Fruit fly (Drosophila melanogaster) whole organism, embryonic: Measurements from ENCODE around the gene CG12661.
A peak's percentile ranks its signal among the peaks of the same experiment; 100 is the strongest.

Experiments used
- Atf3 ChIP-seq: fragments of 200-800 bp; sonication (Bioruptor generic); optimal IDR thresholded peaks from 3 replicates; lab custom pipeline; 2016; ENCODE audit warnings: missing biosample characterization, missing genetic modification characterization
- B-H1 ChIP-seq: fragments of 200-800 bp; sonication (Bioruptor generic); IDR thresholded peaks from 3 replicates; pipeline ENCODE4 v1.3.6; 2022; ENCODE audit warnings: missing biosample characterization, missing genetic modification characterization
- CG10565 ChIP-seq: fragments of 200-800 bp; sonication (Bioruptor generic); optimal IDR thresholded peaks from 3 replicates; lab custom pipeline; 2016; ENCODE audit warnings: missing biosample characterization, mild to moderate bottlenecking, missing genetic modification characterization
- CG12071 ChIP-seq: fragments of 200-800 bp; sonication (Bioruptor generic); optimal IDR thresholded peaks from 3 replicates; lab custom pipeline; 2018; ENCODE audit warnings: missing biosample characterization, mild to moderate bottlenecking, missing genetic modification characterization
- CG12236 ChIP-seq: fragments of 200-800 bp; sonication (Bioruptor generic); optimal IDR thresholded peaks from 2 replicates; lab custom pipeline; 2016; ENCODE audit warnings: missing biosample characterization, missing genetic modification characterization
- CG13296 ChIP-seq: fragments of 200-800 bp; sonication (Bioruptor generic); optimal IDR thresholded peaks from 3 replicates; lab custom pipeline; 2018; ENCODE audit warnings: missing biosample characterization, mild to moderate bottlenecking, missing genetic modification characterization
- CG14050 ChIP-seq: fragments of 200-800 bp; sonication (Bioruptor generic); IDR thresholded peaks from 3 replicates; pipeline ENCODE4 v1.3.6; 2022; ENCODE audit warnings: missing biosample characterization, missing genetic modification characterization
- CG14860 ChIP-seq: fragments of 200-800 bp; sonication (Bioruptor generic); IDR thresholded peaks from 3 replicates; pipeline ENCODE4 v1.3.6; 2022; ENCODE audit warnings: missing biosample characterization, missing genetic modification characterization; ENCODE audit not compliant: partially characterized antibody
- CG1602 ChIP-seq: fragments of 200-800 bp; sonication (Bioruptor generic); optimal IDR thresholded peaks from 3 replicates; lab custom pipeline; 2016; ENCODE audit warnings: missing biosample characterization, missing genetic modification characterization
- CG18764 ChIP-seq: fragments of 200-800 bp; sonication (Bioruptor generic); optimal IDR thresholded peaks from 3 replicates; lab custom pipeline; 2016; ENCODE audit warnings: missing biosample characterization, missing genetic modification characterization
- CG30431 ChIP-seq: fragments of 200-800 bp; sonication (Bioruptor generic); optimal IDR thresholded peaks from 2 replicates; lab custom pipeline; 2017; ENCODE audit warnings: missing biosample characterization, missing genetic modification characterization
- CG3281 ChIP-seq: fragments of 200-800 bp; sonication (Bioruptor generic); optimal IDR thresholded peaks from 3 replicates; lab custom pipeline; 2017; ENCODE audit warnings: missing biosample characterization, mild to moderate bottlenecking, missing genetic modification characterization
- CG4328 ChIP-seq: fragments of 200-800 bp; sonication (Bioruptor generic); optimal IDR thresholded peaks from 3 replicates; lab custom pipeline; 2017; ENCODE audit warnings: missing biosample characterization, missing genetic modification reagents, missing genetic modification characterization
- CG5245 ChIP-seq: fragments of 200-800 bp; sonication (Bioruptor generic); optimal IDR thresholded peaks from 3 replicates; lab custom pipeline; 2016; ENCODE audit warnings: missing biosample characterization, missing genetic modification characterization
- CG6654 ChIP-seq: fragments of 200-800 bp; sonication (Bioruptor generic); optimal IDR thresholded peaks from 2 replicates; lab custom pipeline; 2017; ENCODE audit warnings: missing biosample characterization, mild to moderate bottlenecking, missing genetic modification characterization
- CG7786 ChIP-seq: fragments of 200-800 bp; sonication (Bioruptor generic); optimal IDR thresholded peaks from 2 replicates; lab custom pipeline; 2016; ENCODE audit warnings: missing biosample characterization, missing genetic modification characterization
- Dfd ChIP-seq, 2 experiments: fragments of >200 bp; optimal IDR thresholded peaks; 2 replicates each; lab custom pipeline; 2017; ENCODE audit warnings: missing biosample characterization in 2 of 2, missing genetic modification characterization in 2 of 2
- Dref ChIP-seq: fragments of 200-800 bp; sonication (Bioruptor generic); IDR thresholded peaks from 2 replicates; pipeline ENCODE4 v1.3.6; 2022; ENCODE audit warnings: missing biosample characterization, missing genetic modification characterization
- HHEX ChIP-seq: fragments of 200-800 bp; sonication (Bioruptor generic); optimal IDR thresholded peaks from 3 replicates; lab custom pipeline; 2017; ENCODE audit warnings: missing biosample characterization, mild to moderate bottlenecking, missing genetic modification characterization, missing genetic modification reagents
- HmgD ChIP-seq: fragments of 200-800 bp; sonication (Bioruptor generic); optimal IDR thresholded peaks from 3 replicates; lab custom pipeline; 2016; ENCODE audit warnings: missing biosample characterization, missing genetic modification characterization
- Hr78 ChIP-seq, 2 experiments: fragments of 200-800 bp in 1 of 2; fragments of >200 bp in 1 of 2; sonication (Bioruptor generic) in 1 of 2; optimal IDR thresholded peaks; 2 replicates each; lab custom pipeline; 2017 to 2019; ENCODE audit warnings: missing biosample characterization in 2 of 2, missing genetic modification characterization in 2 of 2, mild to moderate bottlenecking in 1 of 2, moderate library complexity in 1 of 2
- Med ChIP-seq: fragments of 200-800 bp; sonication (Bioruptor generic); peaks from one replicate; lab custom pipeline; 2016; ENCODE audit warnings: missing biosample characterization, missing genetic modification characterization, mild to moderate bottlenecking, inconsistent platforms, moderate library complexity
- Meics ChIP-seq: fragments of 200-800 bp; sonication (Bioruptor generic); optimal IDR thresholded peaks from 2 replicates; lab custom pipeline; 2017; ENCODE audit warnings: missing biosample characterization, mild to moderate bottlenecking, missing genetic modification characterization
- Oli ChIP-seq: fragments of 200-800 bp; sonication (Bioruptor generic); optimal IDR thresholded peaks from 2 replicates; lab custom pipeline; 2018; ENCODE audit warnings: missing biosample characterization, mild to moderate bottlenecking, missing genetic modification characterization, moderate library complexity
- bbx ChIP-seq: fragments of 200-800 bp; sonication (Bioruptor generic); IDR thresholded peaks from 2 replicates; pipeline ENCODE4 v1.3.6; 2022; ENCODE audit warnings: missing biosample characterization, missing genetic modification characterization; ENCODE audit not compliant: partially characterized antibody
- bcd ChIP-seq: fragments of 200-800 bp; sonication (Bioruptor generic); optimal IDR thresholded peaks from 2 replicates; lab custom pipeline; 2017; ENCODE audit warnings: missing biosample characterization, mild to moderate bottlenecking, missing genetic modification characterization
- caup ChIP-seq: fragments of 200-800 bp; sonication (Bioruptor generic); optimal IDR thresholded peaks from 3 replicates; lab custom pipeline; 2017; ENCODE audit warnings: missing biosample characterization, mild to moderate bottlenecking, missing genetic modification characterization, moderate library complexity; ENCODE audit not compliant: severe bottlenecking
- chm ChIP-seq: fragments of 200-800 bp; sonication (Bioruptor generic); IDR thresholded peaks from 2 replicates; pipeline ENCODE4 v1.3.6; 2022; ENCODE audit warnings: missing biosample characterization, missing genetic modification characterization
- dati ChIP-seq: fragments of 200-800 bp; sonication (Bioruptor generic); IDR thresholded peaks from 2 replicates; pipeline ENCODE4 v1.3.6; 2022; ENCODE audit warnings: missing biosample characterization, missing genetic modification characterization
- en ChIP-seq: fragments of 200-800 bp; sonication (Bioruptor generic); optimal IDR thresholded peaks from 2 replicates; lab custom pipeline; 2016; ENCODE audit warnings: missing biosample characterization, missing genetic modification characterization
- fd64A ChIP-seq: fragments of 200-800 bp; sonication (Bioruptor generic); optimal IDR thresholded peaks from 3 replicates; lab custom pipeline; 2018; ENCODE audit warnings: missing biosample characterization, mild to moderate bottlenecking, missing genetic modification characterization
- gcm ChIP-seq: fragments of 200-800 bp; sonication (Bioruptor generic); optimal IDR thresholded peaks from 2 replicates; lab custom pipeline; 2019; ENCODE audit warnings: missing biosample characterization, mild to moderate bottlenecking, missing genetic modification characterization, moderate library complexity
- gro ChIP-seq: fragments of 200-800 bp; sonication (Bioruptor generic); optimal IDR thresholded peaks from 2 replicates; lab custom pipeline; 2016; ENCODE audit warnings: missing biosample characterization, missing genetic modification characterization
- gsb ChIP-seq: fragments of 200-800 bp; sonication (Bioruptor generic); IDR thresholded peaks from 2 replicates; pipeline ENCODE4 v1.3.6; 2022; ENCODE audit warnings: missing biosample characterization, missing genetic modification characterization
- hbn ChIP-seq: fragments of 200-800 bp; sonication (Bioruptor generic); IDR thresholded peaks from 2 replicates; pipeline ENCODE4 v1.3.6; 2022; ENCODE audit warnings: missing biosample characterization, missing genetic modification characterization; ENCODE audit not compliant: partially characterized antibody
- lov ChIP-seq, 2 experiments: fragments of 200-800 bp in 1 of 2; fragments of >200 bp in 1 of 2; sonication (Bioruptor generic) in 1 of 2; IDR thresholded peaks in 1 of 2; optimal IDR thresholded peaks in 1 of 2; 2 replicates in 1 of 2; 3 replicates in 1 of 2; pipeline versions ENCODE4 v1.3.6 to Lab custom; 2017 to 2022; ENCODE audit warnings: missing biosample characterization in 1 of 2, missing genetic modification characterization in 1 of 2
- mirr ChIP-seq: fragments of 200-800 bp; sonication (Bioruptor generic); optimal IDR thresholded peaks from 3 replicates; lab custom pipeline; 2018; ENCODE audit warnings: missing biosample characterization, mild to moderate bottlenecking, missing genetic modification characterization
- nerfin-2 ChIP-seq: fragments of 200-800 bp; sonication (Bioruptor generic); IDR thresholded peaks from 2 replicates; pipeline ENCODE4 v1.3.6; 2022; ENCODE audit warnings: missing biosample characterization, missing genetic modification characterization; ENCODE audit not compliant: partially characterized antibody
- nom ChIP-seq: fragments of 200-800 bp; sonication (Bioruptor generic); optimal IDR thresholded peaks from 2 replicates; lab custom pipeline; 2017; ENCODE audit warnings: missing biosample characterization, missing genetic modification characterization, mild to moderate bottlenecking, moderate library complexity, missing genetic modification reagents
- prd ChIP-seq, 3 experiments: fragments of >200 bp in 2 of 3; fragments of 200-800 bp in 1 of 3; sonication (Bioruptor generic) in 1 of 3; optimal IDR thresholded peaks in 2 of 3; IDR thresholded peaks in 1 of 3; 2 replicates in 2 of 3; 3 replicates in 1 of 3; pipeline versions ENCODE4 v1.3.6 to Lab custom; 2017 to 2022; ENCODE audit warnings: missing biosample characterization in 1 of 3, missing genetic modification characterization in 1 of 3
- repo ChIP-seq: fragments of 200-800 bp; sonication (Bioruptor generic); optimal IDR thresholded peaks from 2 replicates; lab custom pipeline; 2016; ENCODE audit warnings: missing biosample characterization, missing genetic modification characterization
- sd ChIP-seq: fragments of 200-800 bp; sonication (Bioruptor generic); optimal IDR thresholded peaks from 3 replicates; lab custom pipeline; 2018; ENCODE audit warnings: missing biosample characterization, mild to moderate bottlenecking, missing genetic modification characterization, moderate library complexity
- sob ChIP-seq: fragments of 200-800 bp; sonication (Bioruptor generic); IDR thresholded peaks from 2 replicates; pipeline ENCODE4 v1.3.6; 2022; ENCODE audit warnings: missing biosample characterization, missing genetic modification characterization
- sr ChIP-seq: fragments of 200-800 bp; sonication (Bioruptor generic); IDR thresholded peaks from 3 replicates; pipeline ENCODE4 v1.3.6; 2022; ENCODE audit warnings: missing biosample characterization, missing genetic modification characterization
- trem ChIP-seq: fragments of 200-800 bp; optimal IDR thresholded peaks from 3 replicates; lab custom pipeline; 2019; ENCODE audit warnings: missing biosample characterization, mild to moderate bottlenecking, missing genetic modification characterization, moderate library complexity
- trh ChIP-seq: fragments of 200-800 bp; sonication (Bioruptor generic); optimal IDR thresholded peaks from 2 replicates; lab custom pipeline; 2016; ENCODE audit warnings: missing biosample characterization, missing genetic modification characterization
- ttk ChIP-seq: fragments of 200-800 bp; sonication (Bioruptor generic); IDR thresholded peaks from 2 replicates; pipeline ENCODE4 v2.1.2; 2022; ENCODE audit warnings: missing biosample characterization, missing genetic modification characterization
- z ChIP-seq: fragments of 200-800 bp; sonication (Bioruptor generic); IDR thresholded peaks from 3 replicates; pipeline ENCODE4 v1.3.6; 2022; ENCODE audit warnings: missing biosample characterization, missing genetic modification characterization
- zfh1 ChIP-seq: fragments of 200-800 bp; sonication (Bioruptor generic); IDR thresholded peaks from 3 replicates; pipeline ENCODE4 v1.3.6; 2022; ENCODE audit warnings: missing biosample characterization, missing genetic modification characterization

CG12661 gene

dm6 chrX:8892445-8893009, 31.0 kb downstream of the CG12661 start (continued):
- TF ChIP-seq CG14050 (GFP tag; lab: Robert Waterston, UW): peak; percentile 21; the same call in 1 of the 3 replicates
- peak; percentile 90 for TF ChIP-seq Med
- TF ChIP-seq HmgD (GFP tag; lab: Kevin White, UChicago): no peak
- TF ChIP-seq CG18764 (GFP tag; lab: Kevin White, UChicago): no peak
- TF ChIP-seq sd (tag; lab: Kevin White, UChicago): peak; percentile 95
- peak; percentile 45 for TF ChIP-seq CG1602 (GFP tag; lab: Kevin White, UChicago)
- TF ChIP-seq nom (GFP tag; lab: Kevin White, UChicago): no peak
- peak; percentile 19 for TF ChIP-seq CG12071
- peak; percentile 33 for TF ChIP-seq bcd (GFP tag; lab: Kevin White, UChicago)
- peak; percentile 74 for TF ChIP-seq CG3281
- TF ChIP-seq dati (GFP tag; lab: Robert Waterston, UW): no peak
- TF ChIP-seq Hr78 (GFP tag; optimal IDR thresholded peaks at IDR 0.05; lab: Kevin White, UChicago): no peak
- peak; percentile 81 for TF ChIP-seq mirr
- peak; percentile 70 for TF ChIP-seq Meics (GFP tag; lab: Kevin White, UChicago)
- TF ChIP-seq bbx (GFP tag; lab: Robert Waterston, UW): no peak
- TF ChIP-seq CG14860 (GFP tag; lab: Robert Waterston, UW): no peak
- peak; percentile 62; the same call in 1 of the 3 replicates for TF ChIP-seq zfh1
- TF ChIP-seq CG12236: no peak
- peak; percentile 53 for TF ChIP-seq CG7786 (GFP tag; lab: Kevin White, UChicago)
- TF ChIP-seq z (GFP tag; lab: Robert Waterston, UW): no peak
- TF ChIP-seq CG10565: no peak
- TF ChIP-seq en: no peak
- peak; percentile 59 for TF ChIP-seq gro (GFP tag; lab: Kevin White, UChicago)
- TF ChIP-seq sob (GFP tag; lab: Robert Waterston, UW): peak; percentile 58
- peak; percentile 75 for TF ChIP-seq caup (GFP tag; lab: Kevin White, UChicago)
- TF ChIP-seq gcm (GFP tag; lab: Kevin White, UChicago): no peak
- TF ChIP-seq trem: no peak
- peak; percentile 51 for TF ChIP-seq Oli (tag; lab: Kevin White, UChicago)
- TF ChIP-seq CG6654 (GFP tag; lab: Kevin White, UChicago): no peak
- TF ChIP-seq fd64A (GFP tag; lab: Kevin White, UChicago): no peak
- TF ChIP-seq CG13296 (GFP tag; lab: Kevin White, UChicago): peak; percentile 71
- TF ChIP-seq CG30431 (GFP tag; lab: Kevin White, UChicago): no peak
- no peak for TF ChIP-seq Dref (GFP tag; lab: Robert Waterston, UW)
- TF ChIP-seq CG4328 (GFP tag; lab: Kevin White, UChicago): no peak
- peak; percentile 59 for TF ChIP-seq HHEX (GFP tag; lab: Kevin White, UChicago)
- no peak for TF ChIP-seq Atf3 (GFP tag; lab: Kevin White, UChicago)
- no peak for TF ChIP-seq repo
- no peak for TF ChIP-seq hbn (GFP tag; lab: Robert Waterston, UW)
- no peak for TF ChIP-seq prd (optimal IDR thresholded peaks at IDR 0.05; lab: Kevin White, UChicago)
- TF ChIP-seq prd (GFP tag; IDR thresholded peaks at IDR 0.05; lab: Robert Waterston, UW): peak; percentile 44; the same call in 2 of the 3 replicates
- TF ChIP-seq CG5245 (GFP tag; lab: Kevin White, UChicago): no peak
- no peak for TF ChIP-seq chm (GFP tag; lab: Robert Waterston, UW)
- TF ChIP-seq Dfd (GFP tag; optimal IDR thresholded peaks at IDR 0.05; lab: Kevin White, UChicago): no peak
- no peak for TF ChIP-seq sr
- TF ChIP-seq nerfin-2 (GFP tag; lab: Robert Waterston, UW): no peak
- TF ChIP-seq ttk (GFP tag; lab: Robert Waterston, UW): no peak
- TF ChIP-seq gsb (GFP tag; lab: Robert Waterston, UW): peak; percentile 53
- no peak for TF ChIP-seq lov (optimal IDR thresholded peaks at IDR 0.05; lab: Kevin White, UChicago)
- TF ChIP-seq lov (GFP tag; IDR thresholded peaks at IDR 0.05; lab: Robert Waterston, UW): no peak
- TF ChIP-seq B-H1 (GFP tag; lab: Robert Waterston, UW): peak; percentile 32; the same call in 2 of the 3 replicates
- TF ChIP-seq trh (GFP tag; lab: Kevin White, UChicago): peak; percentile 23
